Fruit fly (Drosophila melanogaster) whole organism, prepupa: ENCODE measurements around the gene CG43438.

Experiments used
- CG1621 ChIP-seq: fragments of 200-800 bp; sonication (Bioruptor generic); optimal IDR thresholded peaks from 3 replicates; lab custom pipeline; 2018; ENCODE audit warnings: missing biosample characterization, mild to moderate bottlenecking, missing genetic modification characterization
- CG34406 ChIP-seq: fragments of 200-800 bp; sonication (Bioruptor generic); optimal IDR thresholded peaks from 3 replicates; lab custom pipeline; 2016; ENCODE audit warnings: missing biosample characterization, missing genetic modification characterization

dm6 chr2L:11498839-11499238, 37.1 kb upstream of the CG43438 start, which contains the start of gene Cog8:
- TF ChIP-seq CG1621 (no peak), CG34406 (GFP tag; lab: Kevin White, UChicago) (no peak)
